Worm (Caenorhabditis elegans): Measurements from ENCODE around the gene C33G8.13.

DNA sequence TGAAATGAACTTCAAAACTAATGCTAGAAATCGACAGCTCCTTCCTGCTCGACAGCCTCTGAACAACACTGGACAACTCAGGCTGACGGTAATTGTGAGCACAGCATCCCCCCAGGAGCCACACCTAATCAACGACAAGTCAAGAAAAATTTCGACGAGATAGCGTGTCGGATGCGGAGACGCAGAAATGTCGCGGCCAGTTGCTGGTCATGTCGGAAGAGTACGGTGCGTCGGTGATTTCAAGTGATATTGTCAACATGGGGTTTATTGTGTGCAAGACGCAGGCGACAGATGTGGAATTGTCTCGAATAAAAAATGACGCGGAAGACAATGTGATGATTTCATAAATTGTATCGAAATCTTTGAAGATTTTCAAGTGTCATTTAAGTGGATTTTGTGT lies 20.7 kb upstream of the C33G8.13 start, which contains the start of gene twk-11:
- no peak for TF ChIP-seq F13C5.2 (tag; optimal IDR thresholded peaks at IDR 0.05)
- TF ChIP-seq ceh-13 (GFP tag; optimal IDR thresholded peaks at IDR 0.05), result no peak
- no peak for TF ChIP-seq tbx-11 (GFP tag; IDR thresholded peaks at IDR 0.05)
- TF ChIP-seq ama-1 (optimal IDR thresholded peaks at IDR 0.05), result no peak
- TF ChIP-seq tra-4 (tag; optimal IDR thresholded peaks at IDR 0.05), result no peak
- TF ChIP-seq hmbx-1 (tag; optimal IDR thresholded peaks at IDR 0.05), result no peak
- TF ChIP-seq scrt-1 (GFP tag; IDR thresholded peaks at IDR 0.05), result no peak
- no peak for TF ChIP-seq hnd-1 (tag; optimal IDR thresholded peaks at IDR 0.05)
- no peak for TF ChIP-seq tbx-37 (GFP tag; conservative IDR thresholded peaks at IDR 0.05)
- no peak for TF ChIP-seq sea-1 (GFP tag; conservative IDR thresholded peaks at IDR 0.05)
- no peak for TF ChIP-seq ets-7 (tag; optimal IDR thresholded peaks at IDR 0.05)
- no peak for TF ChIP-seq aly-1 (tag; optimal IDR thresholded peaks at IDR 0.05)
- TF ChIP-seq ceh-36 (tag; optimal IDR thresholded peaks at IDR 0.05), result no peak
- no peak for TF ChIP-seq flt-1 (GFP tag; IDR thresholded peaks at IDR 0.05)
